Worm (Caenorhabditis elegans): Measurements from ENCODE around the gene rhgf-2.

ce11 chrII:4159570-4159969 is 59.0 kb downstream of the rhgf-2 start:
- TF ChIP-seq nhr-76 (tag; optimal IDR thresholded peaks at IDR 0.05) (no peak), arid-1 (GFP tag; conservative IDR thresholded peaks at IDR 0.05) (no peak), pqm-1 (tag; optimal IDR thresholded peaks at IDR 0.05) (no peak), hlh-30 (tag; optimal IDR thresholded peaks at IDR 0.05; ENCODE audit: insufficient read depth) (no peak), skn-1 (tag; optimal IDR thresholded peaks at IDR 0.05) (no peak), ceh-62 (tag; optimal IDR thresholded peaks at IDR 0.05) (no peak), snpc-4 (tag; optimal IDR thresholded peaks at IDR 0.05) (no peak)
